Worm (Caenorhabditis elegans) whole organism, young adult: Measurements from ENCODE around the gene C01G10.10.

Experiments
- B0019.2 ChIP-seq: fragments of 200-800 bp; sonication (Bioruptor generic); conservative IDR thresholded peaks from 2 replicates; pipeline ENCODE4 v1.3.6; 2022; ENCODE audit warnings: missing genetic modification reagents, missing genetic modification characterization, missing compliant biosample characterization
- B0035.1 ChIP-seq: sonication (generic microtip); optimal IDR thresholded peaks from 2 replicates; lab custom pipeline; 2016; ENCODE audit warnings: missing genetic modification characterization, mild to moderate bottlenecking, missing compliant biosample characterization, missing genotype, missing genetic modification reagents
- B0336.3 ChIP-seq: fragments of 200-800 bp; sonication (Bioruptor generic); IDR thresholded peaks from 2 replicates; pipeline ENCODE4 v1.3.6; 2022; ENCODE audit warnings: missing genetic modification characterization, missing compliant biosample characterization
- C17E4.6 ChIP-seq: fragments of 200-800 bp; sonication (Bioruptor generic); IDR thresholded peaks from 2 replicates; pipeline ENCODE4 v1.3.6; 2022; ENCODE audit warnings: missing genetic modification reagents, missing genetic modification characterization, missing compliant biosample characterization
- D2030.7 ChIP-seq: fragments of 200-800 bp; sonication (Bioruptor generic); IDR thresholded peaks from 2 replicates; pipeline ENCODE4 v1.3.6; 2022; ENCODE audit warnings: missing genetic modification reagents, missing genetic modification characterization, missing compliant biosample characterization
- F10E7.11 ChIP-seq: sonication (generic microtip); optimal IDR thresholded peaks from 2 replicates; lab custom pipeline; 2017; ENCODE audit warnings: mild to moderate bottlenecking, missing genetic modification characterization, moderate library complexity, missing compliant biosample characterization
- F22D6.2 ChIP-seq: sonication (generic microtip); optimal IDR thresholded peaks from 2 replicates; lab custom pipeline; 2016; ENCODE audit warnings: mild to moderate bottlenecking, missing genetic modification characterization, missing compliant biosample characterization
- F37B4.10 ChIP-seq: fragments of 200-800 bp; sonication (Bioruptor generic); IDR thresholded peaks from 2 replicates; pipeline ENCODE4 v1.3.6; 2022; ENCODE audit warnings: missing genetic modification characterization, missing compliant biosample characterization
- F49E8.2 ChIP-seq: sonication (generic microtip); optimal IDR thresholded peaks from 3 replicates; lab custom pipeline; 2017; ENCODE audit warnings: missing genetic modification characterization, mild to moderate bottlenecking, missing compliant biosample characterization, antibody characterized with exemption, moderate library complexity; ENCODE audit not compliant: insufficient read depth
- F55B11.4 ChIP-seq: sonication (generic microtip); optimal IDR thresholded peaks from 2 replicates; lab custom pipeline; 2016; ENCODE audit warnings: missing compliant biosample characterization, missing genetic modification characterization, borderline replicate concordance; ENCODE audit not compliant: insufficient read depth
- F57C9.4 ChIP-seq: sonication (generic microtip); optimal IDR thresholded peaks from 2 replicates; lab custom pipeline; 2017; ENCODE audit warnings: mild to moderate bottlenecking, missing genetic modification characterization, missing compliant biosample characterization
- K11D2.4 ChIP-seq: fragments of 200-800 bp; sonication (Bioruptor generic); IDR thresholded peaks from 2 replicates; pipeline ENCODE4 v1.3.6; 2022; ENCODE audit warnings: missing genetic modification reagents, missing genetic modification characterization, missing compliant biosample characterization
- K12H6.12 ChIP-seq: fragments of 200-800 bp; sonication (Bioruptor generic); optimal IDR thresholded peaks from 2 replicates; lab custom pipeline; 2018; ENCODE audit warnings: mild to moderate bottlenecking, missing genetic modification characterization, missing compliant biosample characterization
- T26A5.8 ChIP-seq: sonication (generic microtip); optimal IDR thresholded peaks from 2 replicates; lab custom pipeline; 2016; ENCODE audit warnings: missing genetic modification characterization, missing compliant biosample characterization
- Y53F4B.3 ChIP-seq: fragments of 200-800 bp; sonication (Bioruptor generic); IDR thresholded peaks from 2 replicates; pipeline ENCODE4 v1.3.6; 2022; ENCODE audit warnings: missing genetic modification reagents, missing genetic modification characterization, missing compliant biosample characterization
- Y53G8AR.9 ChIP-seq: fragments of 200-800 bp; sonication (Bioruptor generic); conservative IDR thresholded peaks from 2 replicates; pipeline ENCODE4 v1.3.6; 2022; ENCODE audit warnings: missing genetic modification reagents, missing genetic modification characterization, missing compliant biosample characterization
- Y56A3A.18 ChIP-seq: fragments of 200-800 bp; sonication (Bioruptor generic); IDR thresholded peaks from 2 replicates; pipeline ENCODE4 v1.3.6; 2022; ENCODE audit warnings: missing genetic modification reagents, missing genetic modification characterization, missing compliant biosample characterization
- akir-1 ChIP-seq: fragments of 200-800 bp; sonication (Bioruptor generic); optimal IDR thresholded peaks from 2 replicates; lab custom pipeline; 2018; ENCODE audit warnings: mild to moderate bottlenecking, missing genetic modification characterization, moderate library complexity, missing compliant biosample characterization
- aptf-3 ChIP-seq: fragments of 200-800 bp; sonication (Bioruptor generic); IDR thresholded peaks from 2 replicates; pipeline ENCODE4 v1.3.6; 2022; ENCODE audit warnings: missing genetic modification characterization, missing compliant biosample characterization
- bed-2 ChIP-seq: fragments of 200-800 bp; sonication (Bioruptor generic); IDR thresholded peaks from 2 replicates; pipeline ENCODE4 v1.3.6; 2022; ENCODE audit warnings: missing genetic modification reagents, missing genetic modification characterization, missing compliant biosample characterization
- ceh-27 ChIP-seq: fragments of 200-800 bp; sonication (Bioruptor generic); optimal IDR thresholded peaks from 2 replicates; lab custom pipeline; 2018; ENCODE audit warnings: mild to moderate bottlenecking, missing genetic modification characterization, moderate library complexity, missing compliant biosample characterization
- ceh-40 ChIP-seq: fragments of 200-800 bp; sonication (Bioruptor generic); IDR thresholded peaks from 2 replicates; pipeline ENCODE4 v1.3.6; 2022; ENCODE audit warnings: missing genetic modification characterization, missing compliant biosample characterization
- chd-7 ChIP-seq: sonication (generic microtip); optimal IDR thresholded peaks from 2 replicates; lab custom pipeline; 2016; ENCODE audit warnings: mild to moderate bottlenecking, missing genetic modification characterization, moderate library complexity, missing compliant biosample characterization
- dox-1 ChIP-seq: fragments of 200-800 bp; sonication (Bioruptor generic); IDR thresholded peaks from 2 replicates; pipeline ENCODE4 v1.3.6; 2022; ENCODE audit warnings: missing genetic modification reagents, missing genetic modification characterization, missing compliant biosample characterization
- egl-44 ChIP-seq: fragments of 200-800 bp; sonication (Bioruptor generic); IDR thresholded peaks from 2 replicates; pipeline ENCODE4 v1.3.6; 2022; ENCODE audit warnings: missing genetic modification reagents, missing genetic modification characterization, missing compliant biosample characterization
- egrh-3 ChIP-seq: fragments of 200-800 bp; sonication (Bioruptor generic); IDR thresholded peaks from 2 replicates; pipeline ENCODE4 v1.3.6; 2022; ENCODE audit warnings: missing genetic modification reagents, missing genetic modification characterization, missing compliant biosample characterization
- ekl-4 ChIP-seq: fragments of 200-800 bp; sonication (Bioruptor generic); IDR thresholded peaks from 2 replicates; pipeline ENCODE4 v1.3.6; 2022; ENCODE audit warnings: missing genetic modification reagents, missing genetic modification characterization, missing compliant biosample characterization
- ets-4 ChIP-seq: fragments of 200-800 bp; sonication (Bioruptor generic); optimal IDR thresholded peaks from 2 replicates; lab custom pipeline; 2018; ENCODE audit warnings: mild to moderate bottlenecking, missing genetic modification characterization, missing compliant biosample characterization
- fkh-3 ChIP-seq: sonication (generic microtip); optimal IDR thresholded peaks from 2 replicates; lab custom pipeline; 2016; ENCODE audit warnings: mild to moderate bottlenecking, missing genetic modification characterization, missing compliant biosample characterization
- him-1 ChIP-seq: sonication (generic microtip); optimal IDR thresholded peaks from 2 replicates; lab custom pipeline; 2016; ENCODE audit warnings: missing genotype, missing genetic modification reagents, missing genetic modification characterization, missing compliant biosample characterization
- hlh-26 ChIP-seq: fragments of 200-800 bp; sonication (Bioruptor generic); conservative IDR thresholded peaks from 2 replicates; pipeline ENCODE4 v1.3.6; 2022; ENCODE audit warnings: missing genetic modification reagents, missing genetic modification characterization, missing compliant biosample characterization
- hmg-20 ChIP-seq: fragments of 200-800 bp; sonication (Bioruptor generic); IDR thresholded peaks from 2 replicates; pipeline ENCODE4 v1.3.6; 2022; ENCODE audit warnings: missing genetic modification reagents, missing genetic modification characterization, missing compliant biosample characterization
- lag-1 ChIP-seq: fragments of 200-800 bp; sonication (Bioruptor generic); IDR thresholded peaks from 2 replicates; pipeline ENCODE4 v1.3.6; 2022; ENCODE audit warnings: missing genetic modification reagents, missing genetic modification characterization, missing compliant biosample characterization
- lin-35 ChIP-seq, 3 experiments: fragments of 150-350 bp in 2 of 3; sonication (generic microtip) in 1 of 3; optimal IDR thresholded peaks; 2 replicates each; lab custom pipeline; 2014 to 2018; ENCODE audit warnings: missing biosample characterization in 3 of 3, missing genetic modification characterization in 3 of 3, missing genetic modification reagents in 3 of 3
- lin-54 ChIP-seq: fragments of 200-800 bp; sonication (Bioruptor generic); optimal IDR thresholded peaks from 2 replicates; lab custom pipeline; 2018; ENCODE audit warnings: mild to moderate bottlenecking, missing genetic modification characterization, missing compliant biosample characterization
- lsl-1 ChIP-seq: fragments of 200-800 bp; sonication (Bioruptor generic); optimal IDR thresholded peaks from 2 replicates; lab custom pipeline; 2018; ENCODE audit warnings: mild to moderate bottlenecking, missing genetic modification characterization, moderate library complexity, missing compliant biosample characterization
- madf-10 ChIP-seq: sonication (generic microtip); optimal IDR thresholded peaks from 2 replicates; lab custom pipeline; 2016; ENCODE audit warnings: mild to moderate bottlenecking, missing genetic modification characterization, missing compliant biosample characterization
- mxl-1 ChIP-seq: sonication (generic microtip); optimal IDR thresholded peaks from 2 replicates; lab custom pipeline; 2016; ENCODE audit warnings: missing genetic modification characterization, missing compliant biosample characterization
- nhr-179 ChIP-seq: sonication (generic microtip); optimal IDR thresholded peaks from 2 replicates; lab custom pipeline; 2016; ENCODE audit warnings: mild to moderate bottlenecking, missing genetic modification characterization, missing compliant biosample characterization
- pha-4 ChIP-seq: fragments of 150-350 bp; sonication (generic microtip); optimal IDR thresholded peaks from 2 replicates; lab custom pipeline; 2014; ENCODE audit warnings: missing biosample characterization, missing genetic modification reagents, missing genetic modification characterization
- rpc-1 ChIP-seq, 2 experiments: fragments of 150-350 bp in 1 of 2; sonication (generic microtip) in 1 of 2; optimal IDR thresholded peaks; 2 replicates each; lab custom pipeline; 2014 to 2018; ENCODE audit warnings: missing biosample characterization in 1 of 2, missing genetic modification characterization in 1 of 2, missing genetic modification reagents in 1 of 2, missing genotype in 1 of 2
- sea-2 ChIP-seq: fragments of 200-800 bp; sonication (Bioruptor generic); IDR thresholded peaks from 2 replicates; pipeline ENCODE4 v1.3.6; 2022; ENCODE audit warnings: missing genetic modification characterization, missing compliant biosample characterization
- snpc-1.1 ChIP-seq: sonication (generic microtip); optimal IDR thresholded peaks from 2 replicates; lab custom pipeline; 2017; ENCODE audit warnings: missing genetic modification characterization, mild to moderate bottlenecking, missing compliant biosample characterization, antibody characterized with exemption, moderate library complexity, missing genotype, missing genetic modification reagents; ENCODE audit not compliant: insufficient read depth
- somi-1 ChIP-seq: fragments of 200-800 bp; sonication (Bioruptor generic); optimal IDR thresholded peaks from 2 replicates; lab custom pipeline; 2018; ENCODE audit warnings: mild to moderate bottlenecking, missing genetic modification characterization, missing compliant biosample characterization
- sptf-2 ChIP-seq: fragments of 200-800 bp; sonication (Bioruptor generic); optimal IDR thresholded peaks from 2 replicates; lab custom pipeline; 2018; ENCODE audit warnings: mild to moderate bottlenecking, missing genetic modification characterization, missing compliant biosample characterization
- unc-62 ChIP-seq: fragments of 150-350 bp; optimal IDR thresholded peaks from 2 replicates; lab custom pipeline; 2014; ENCODE audit warnings: missing biosample characterization, missing genetic modification reagents, missing genetic modification characterization
- ztf-26 ChIP-seq: sonication (generic microtip); optimal IDR thresholded peaks from 2 replicates; lab custom pipeline; 2017; ENCODE audit warnings: missing genetic modification characterization, missing compliant biosample characterization

C01G10.10 gene

DNA sequence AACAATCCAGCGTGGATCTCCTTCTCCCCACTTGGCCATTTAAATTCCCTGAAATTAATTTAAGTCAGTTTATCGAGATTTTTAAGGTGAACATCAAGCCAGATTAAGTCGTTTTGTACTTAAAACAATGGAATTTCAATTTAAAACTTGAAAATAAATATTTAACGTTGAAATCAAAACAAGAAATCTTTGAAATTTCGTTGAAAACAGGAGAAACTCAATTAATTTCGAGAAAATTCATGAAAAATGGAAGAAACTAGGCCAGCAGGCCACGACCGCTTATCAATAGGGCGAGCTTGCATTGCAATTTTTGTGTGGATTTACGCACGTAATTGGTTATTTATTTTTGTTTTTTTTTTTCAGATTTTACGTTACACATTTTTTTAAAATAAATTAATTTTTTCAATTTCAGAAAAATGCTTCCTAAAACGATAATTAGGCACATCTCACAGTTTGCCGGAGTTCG, 3.1 kb upstream of the C01G10.10 start, which contains the start of the genes ahsa-1 and C01G10.7 (continued):
- TF ChIP-seq Y53F4B.3 (GFP tag; lab: Robert Waterston, UW) (no peak), ztf-26 (tag; lab: Kevin White, UChicago) (peak; percentile 46)

DNA sequence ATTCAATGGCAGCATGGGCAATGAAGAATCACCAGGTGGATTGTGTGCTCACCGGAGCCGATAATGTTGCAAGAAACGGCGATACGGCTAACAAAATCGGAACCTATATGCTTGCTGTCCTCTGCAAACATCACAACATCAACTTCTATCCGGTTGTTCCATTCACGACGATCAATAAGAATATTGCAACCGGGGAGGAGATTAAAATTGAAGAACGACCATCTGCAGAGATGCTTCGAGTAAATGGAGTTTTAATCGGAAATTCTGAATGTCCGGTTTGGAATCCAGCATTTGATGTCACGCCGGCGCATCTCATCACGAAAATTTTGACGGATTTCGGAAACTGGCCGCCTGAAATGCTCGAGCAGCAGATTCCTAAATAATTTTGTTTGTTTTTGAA, 1.4 kb upstream of the C01G10.10 start:
- peak; percentile 30 for TF ChIP-seq lsl-1 (GFP tag; lab: Kevin White, UChicago)
- no peak for TF ChIP-seq lag-1
- no peak for TF ChIP-seq sea-2 (GFP tag; lab: Robert Waterston, UW)
- no peak for TF ChIP-seq C17E4.6 (GFP tag; lab: Robert Waterston, UW)
- no peak for TF ChIP-seq ceh-40 (GFP tag; lab: Robert Waterston, UW)
- no peak for TF ChIP-seq F55B11.4 (tag; lab: Kevin White, UChicago)
- TF ChIP-seq him-1 (tag; lab: Kevin White, UChicago), result no peak
- no peak for TF ChIP-seq Y53F4B.3 (GFP tag; lab: Robert Waterston, UW)
- TF ChIP-seq F49E8.2 (tag; lab: Kevin White, UChicago), result no peak
- TF ChIP-seq pha-4, result no peak
- TF ChIP-seq K12H6.12, result no peak
- no peak for TF ChIP-seq hlh-26 (GFP tag; lab: Robert Waterston, UW)
- no peak for TF ChIP-seq egrh-3 (GFP tag; lab: Robert Waterston, UW)
- peak; percentile 82 for TF ChIP-seq B0336.3 (GFP tag; lab: Robert Waterston, UW)
- TF ChIP-seq aptf-3, result no peak
- TF ChIP-seq T26A5.8, result no peak
- TF ChIP-seq Y56A3A.18 (GFP tag; lab: Robert Waterston, UW), result no peak
- no peak for TF ChIP-seq bed-2 (GFP tag; lab: Robert Waterston, UW)
- TF ChIP-seq F37B4.10 (GFP tag; lab: Robert Waterston, UW), result no peak
- TF ChIP-seq K11D2.4, result no peak
- no peak for TF ChIP-seq ceh-27
- TF ChIP-seq rpc-1 (optimal IDR thresholded peaks at IDR 0.05; lab: Kevin White, UChicago), result no peak
- no peak for TF ChIP-seq rpc-1 (tag; optimal IDR thresholded peaks at IDR 0.05; lab: Kevin White, UChicago)
- no peak for TF ChIP-seq hmg-20 (GFP tag; lab: Robert Waterston, UW)
- TF ChIP-seq nhr-179 (tag; lab: Kevin White, UChicago), result no peak
- TF ChIP-seq unc-62 (GFP tag; lab: Kevin White, UChicago), result no peak
- peak; percentile 57 for TF ChIP-seq chd-7 (tag; lab: Kevin White, UChicago)
- no peak for TF ChIP-seq akir-1 (GFP tag; lab: Kevin White, UChicago)
- TF ChIP-seq F10E7.11 (tag; lab: Kevin White, UChicago), result peak; percentile 22
- no peak for TF ChIP-seq sptf-2 (GFP tag; lab: Kevin White, UChicago)
- TF ChIP-seq D2030.7 (GFP tag; lab: Robert Waterston, UW), result peak; percentile 45
- TF ChIP-seq madf-10 (tag; lab: Kevin White, UChicago), result no peak
- TF ChIP-seq egl-44 (GFP tag; lab: Robert Waterston, UW), result no peak
- TF ChIP-seq F22D6.2, result no peak
- TF ChIP-seq somi-1, result no peak
- TF ChIP-seq ets-4 (GFP tag; lab: Kevin White, UChicago), result no peak
- TF ChIP-seq lin-54 (GFP tag; lab: Kevin White, UChicago), result peak; percentile 27
- peak; percentile 55 for TF ChIP-seq Y53G8AR.9 (GFP tag; lab: Robert Waterston, UW)
- peak; percentile 58 for TF ChIP-seq ekl-4
- TF ChIP-seq B0035.1 (tag; lab: Kevin White, UChicago), result no peak
- TF ChIP-seq mxl-1 (tag; lab: Kevin White, UChicago), result no peak
- TF ChIP-seq lin-35 (GFP tag; optimal IDR thresholded peaks at IDR 0.05; lab: Kevin White, UChicago), result no peak
- TF ChIP-seq dox-1 (GFP tag; lab: Robert Waterston, UW), result no peak
- TF ChIP-seq B0019.2, result no peak
- TF ChIP-seq snpc-1.1 (tag; lab: Kevin White, UChicago), result no peak
- peak; percentile 4 for TF ChIP-seq F57C9.4 (tag; lab: Kevin White, UChicago)
- TF ChIP-seq fkh-3 (tag; lab: Kevin White, UChicago), result no peak
